Fruit fly (Drosophila melanogaster) S2 (cell line): ENCODE data around the gene Cpr73D.

Experiments
- CG8478 ChIP-seq: fragments of >200 bp; optimal IDR thresholded peaks from 2 replicates; lab custom pipeline; 2018
- CTCF ChIP-seq, 2 experiments: fragments of >200 bp; optimal IDR thresholded peaks; 2 replicates each; lab custom pipeline; 2018

dm6 chr3L:16915766-16916476 lies 41.6 kb downstream of the Cpr73D start:
- no peak for TF ChIP-seq CG8478 (lab: Kevin White, UChicago)
- TF ChIP-seq CTCF (optimal IDR thresholded peaks at IDR 0.05; lab: Kevin White, UChicago) = no peak
